Worm (Caenorhabditis elegans): ENCODE measurements around the gene F29A7.3.

DNA sequence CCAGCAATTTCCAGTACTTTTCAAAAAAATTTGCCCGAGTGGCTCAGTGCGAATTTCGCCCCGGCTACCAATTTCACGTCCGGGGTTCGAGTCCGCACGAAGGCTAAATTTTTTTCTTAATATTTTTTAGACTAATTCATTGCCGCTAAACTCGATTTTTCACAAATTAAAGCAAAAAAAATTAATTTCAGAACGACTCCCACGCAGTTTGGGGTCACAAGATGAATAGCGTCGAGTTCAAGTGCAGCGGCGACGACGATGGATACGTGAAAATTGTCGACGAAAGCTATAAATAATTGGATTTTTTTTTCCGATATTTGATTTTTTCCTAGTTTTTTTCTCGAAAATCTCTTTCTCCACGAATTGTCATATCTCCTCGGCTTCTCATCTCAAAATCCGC lies 1.8 kb upstream of the F29A7.3 start:
- TF ChIP-seq zfp-3 (GFP tag; conservative IDR thresholded peaks at IDR 0.05), result no peak
- TF ChIP-seq jun-1 (tag; optimal IDR thresholded peaks at IDR 0.05), result no peak
- no peak for TF ChIP-seq pha-4 (GFP tag; IDR thresholded peaks at IDR 0.05)
- no peak for TF ChIP-seq pha-4 (tag; optimal IDR thresholded peaks at IDR 0.05)
- TF ChIP-seq nhr-237 (tag; optimal IDR thresholded peaks at IDR 0.05), result no peak
- no peak for TF ChIP-seq lin-13 (GFP tag; optimal IDR thresholded peaks at IDR 0.05)
- TF ChIP-seq lin-15B (tag; optimal IDR thresholded peaks at IDR 0.05), result no peak
- TF ChIP-seq lsy-2 (tag; optimal IDR thresholded peaks at IDR 0.05), result no peak
- TF ChIP-seq nhr-11 (tag; optimal IDR thresholded peaks at IDR 0.05), result no peak
- TF ChIP-seq ama-1 (optimal IDR thresholded peaks at IDR 0.05), result no peak
- TF ChIP-seq sdz-12 (GFP tag; optimal IDR thresholded peaks at IDR 0.05), result no peak

Measured in whole organism, L4 larva.